Fruit fly (Drosophila melanogaster): Measurements from ENCODE around the gene vilya.

Gene vilya

dm6 chrX:2726420-2726819 lies at the start of gene vilya:
vilya (plus strand) TSS chrX:2726678.
- TF ChIP-seq sv (GFP tag; optimal IDR thresholded peaks at IDR 0.05) (no peak), Hnf4 (GFP tag; optimal IDR thresholded peaks at IDR 0.05) (no peak), Dif (GFP tag; optimal IDR thresholded peaks at IDR 0.05; ENCODE audit: partially characterized antibody) (no peak), dl (GFP tag; optimal IDR thresholded peaks at IDR 0.05; ENCODE audit: insufficient read depth in 1 of 2, partially characterized antibody in 2 of 2) (no peak), fru (GFP tag; optimal IDR thresholded peaks at IDR 0.05) (no peak), Sp1 (GFP tag; optimal IDR thresholded peaks at IDR 0.05) (no peak), foxo (GFP tag; optimal IDR thresholded peaks at IDR 0.05) (no peak), Vsx2 (GFP tag; optimal IDR thresholded peaks at IDR 0.05; ENCODE audit: partially characterized antibody) (no peak), dsf (GFP tag; optimal IDR thresholded peaks at IDR 0.05; ENCODE audit: borderline replicate concordance) (no peak), woc (GFP tag; optimal IDR thresholded peaks at IDR 0.05) (no peak), h (GFP tag; optimal IDR thresholded peaks at IDR 0.05) (no peak), dmrt93B (GFP tag; optimal IDR thresholded peaks at IDR 0.05) (no peak), brk (GFP tag; optimal IDR thresholded peaks at IDR 0.05) (no peak), sage (GFP tag; optimal IDR thresholded peaks at IDR 0.05) (no peak), Hr78 (GFP tag; optimal IDR thresholded peaks at IDR 0.05) (no peak), tai (GFP tag; optimal IDR thresholded peaks at IDR 0.05) (no peak)

dm6 chrX:2677024-2677589 lies 49.4 kb upstream of the vilya start:
- TF ChIP-seq lola (GFP tag; optimal IDR thresholded peaks at IDR 0.05): no peak
- no peak for TF ChIP-seq pan (optimal IDR thresholded peaks at IDR 0.05)
- no peak for TF ChIP-seq foxo (GFP tag; optimal IDR thresholded peaks at IDR 0.05)
- TF ChIP-seq Mio (GFP tag; optimal IDR thresholded peaks at IDR 0.05): no peak
- no peak for TF ChIP-seq fru (GFP tag; optimal IDR thresholded peaks at IDR 0.05)
- no peak for TF ChIP-seq tai (GFP tag; optimal IDR thresholded peaks at IDR 0.05)
- TF ChIP-seq jim (GFP tag; optimal IDR thresholded peaks at IDR 0.05): no peak
- no peak for TF ChIP-seq Myc (optimal IDR thresholded peaks at IDR 0.05)
- no peak for TF ChIP-seq N (GFP tag; optimal IDR thresholded peaks at IDR 0.05)
- TF ChIP-seq Dfd (GFP tag; optimal IDR thresholded peaks at IDR 0.05): no peak
- TF ChIP-seq sage (GFP tag; optimal IDR thresholded peaks at IDR 0.05): no peak
- TF ChIP-seq Vsx2 (GFP tag; optimal IDR thresholded peaks at IDR 0.05; ENCODE audit: partially characterized antibody): no peak
- TF ChIP-seq rgr (GFP tag; optimal IDR thresholded peaks at IDR 0.05): no peak

- TF ChIP-seq Dfd (GFP tag; optimal IDR thresholded peaks at IDR 0.05): no peak
- TF ChIP-seq Hr78 (GFP tag; optimal IDR thresholded peaks at IDR 0.05): no peak
- no peak for TF ChIP-seq Rel (GFP tag; optimal IDR thresholded peaks at IDR 0.05)
- no peak for TF ChIP-seq Rel (tag; optimal IDR thresholded peaks at IDR 0.05)
- TF ChIP-seq br (GFP tag; optimal IDR thresholded peaks at IDR 0.05): no peak
- no peak for TF ChIP-seq Myc (optimal IDR thresholded peaks at IDR 0.05)
- no peak for TF ChIP-seq dl (GFP tag; optimal IDR thresholded peaks at IDR 0.05; ENCODE audit: insufficient read depth in 1 of 2, partially characterized antibody in 2 of 2)
- no peak for TF ChIP-seq h (GFP tag; optimal IDR thresholded peaks at IDR 0.05)
- TF ChIP-seq OdsH (GFP tag; optimal IDR thresholded peaks at IDR 0.05): no peak
- TF ChIP-seq woc (GFP tag; optimal IDR thresholded peaks at IDR 0.05): no peak
- no peak for TF ChIP-seq HLH106 (tag; optimal IDR thresholded peaks at IDR 0.05)
- TF ChIP-seq rgr (GFP tag; optimal IDR thresholded peaks at IDR 0.05): no peak
- no peak for TF ChIP-seq Mio (GFP tag; optimal IDR thresholded peaks at IDR 0.05)
Measured at dm6 chrX:2681601-2682000, 44.9 kb upstream of the vilya start, which contains the start of gene HLH3B. HLH3B (minus strand) TSS chrX:2681723.

- TF ChIP-seq Sp1 (GFP tag; optimal IDR thresholded peaks at IDR 0.05) (no peak), N (GFP tag; optimal IDR thresholded peaks at IDR 0.05) (no peak), dl (GFP tag; optimal IDR thresholded peaks at IDR 0.05; ENCODE audit: insufficient read depth in 1 of 2, partially characterized antibody in 2 of 2) (no peak), CG32264 (GFP tag; optimal IDR thresholded peaks at IDR 0.05) (no peak), h (GFP tag; optimal IDR thresholded peaks at IDR 0.05) (no peak), Mio (GFP tag; optimal IDR thresholded peaks at IDR 0.05) (no peak), foxo (GFP tag; optimal IDR thresholded peaks at IDR 0.05) (no peak), fru (GFP tag; optimal IDR thresholded peaks at IDR 0.05) (no peak), brk (GFP tag; optimal IDR thresholded peaks at IDR 0.05) (no peak), Jra (GFP tag; optimal IDR thresholded peaks at IDR 0.05) (no peak), usp (GFP tag; optimal IDR thresholded peaks at IDR 0.05) (no peak), sv (GFP tag; optimal IDR thresholded peaks at IDR 0.05) (no peak)
Measured at dm6 chrX:2682832-2683231, 43.6 kb upstream of the vilya start, which contains the start of gene CG2652. CG2652 (minus strand) TSS chrX:2682932.
